Worm (Caenorhabditis elegans) whole organism, L4 larva: Measurements from ENCODE around the gene nspc-12.

Source experiments
- Y75B8A.6 ChIP-seq: fragments of 200-800 bp; sonication (Bioruptor generic); IDR thresholded peaks from 2 replicates; pipeline ENCODE4 v1.3.6; 2022; ENCODE audit warnings: missing genetic modification reagents, missing genetic modification characterization, missing compliant biosample characterization
- aha-1 ChIP-seq: fragments of 150-350 bp; peaks from one replicate; lab custom pipeline; 2014; ENCODE audit warnings: missing biosample characterization, missing genetic modification characterization
- lin-29 ChIP-seq: fragments of 200-800 bp; sonication (Bioruptor generic); IDR thresholded peaks from 2 replicates; pipeline ENCODE4 v1.3.6; 2022; ENCODE audit warnings: missing genetic modification reagents, missing genetic modification characterization, missing compliant biosample characterization
- nhr-11 ChIP-seq: fragments of 150-350 bp; optimal IDR thresholded peaks from 2 replicates; lab custom pipeline; 2014; ENCODE audit warnings: missing biosample characterization, missing genetic modification characterization
- nhr-28 ChIP-seq: fragments of 150-350 bp; optimal IDR thresholded peaks from 2 replicates; lab custom pipeline; 2014; ENCODE audit warnings: missing biosample characterization, missing genetic modification characterization
- php-3 ChIP-seq: fragments of 200-800 bp; sonication (Bioruptor generic); IDR thresholded peaks from 2 replicates; pipeline ENCODE4 v1.3.6; 2022; ENCODE audit warnings: missing genetic modification reagents, missing genetic modification characterization, missing compliant biosample characterization
- snpc-4 ChIP-seq: fragments of 150-350 bp; optimal IDR thresholded peaks from 2 replicates; lab custom pipeline; 2014; ENCODE audit warnings: missing biosample characterization, missing genetic modification characterization
- tag-97 ChIP-seq: fragments of 200-800 bp; sonication (Bioruptor generic); IDR thresholded peaks from 2 replicates; pipeline ENCODE4 v1.3.6; 2022; ENCODE audit warnings: missing genetic modification characterization, missing compliant biosample characterization

DNA sequence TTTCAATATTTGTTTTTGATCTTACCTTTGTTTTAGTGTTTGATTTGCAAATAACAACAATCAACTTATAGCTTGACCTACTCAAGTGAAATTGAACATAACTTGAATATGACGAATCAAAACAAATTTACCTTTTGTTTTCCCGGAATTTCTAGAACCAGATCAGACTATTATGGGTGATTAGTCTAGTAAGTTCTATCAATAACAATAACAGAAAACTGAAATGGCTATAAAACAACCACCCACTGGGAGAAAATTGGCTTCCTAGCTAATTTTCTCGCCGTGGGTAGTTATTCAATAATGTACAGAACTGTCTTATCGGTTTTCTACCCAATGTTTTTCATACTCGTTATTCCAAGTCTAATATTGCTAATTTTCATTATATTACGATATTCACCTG lies 27.8 kb downstream of the nspc-12 start, which contains the start of gene srd-45:
- TF ChIP-seq Y75B8A.6 (GFP tag; lab: Robert Waterston, UW) (no peak), lin-29 (no peak), nhr-28 (tag; lab: Kevin White, UChicago) (no peak), nhr-11 (tag; lab: Kevin White, UChicago) (no peak), snpc-4 (tag; lab: Kevin White, UChicago) (no peak), php-3 (GFP tag; lab: Robert Waterston, UW) (no peak), tag-97 (GFP tag; lab: Robert Waterston, UW) (no peak), aha-1 (no peak)
